Worm (Caenorhabditis elegans) whole organism, late embryonic: ENCODE results near the gene C01C10.2.
A peak's percentile ranks its signal among the peaks of the same experiment; 100 is the strongest.

Source experiments
- C38D4.7 ChIP-seq: fragments of 200-800 bp; sonication (Bioruptor generic); optimal IDR thresholded peaks from 2 replicates; lab custom pipeline; 2018; ENCODE audit warnings: mild to moderate bottlenecking, missing genetic modification characterization, moderate library complexity, missing compliant biosample characterization
- K09A11.1 ChIP-seq: sonication (generic microtip); optimal IDR thresholded peaks from 2 replicates; lab custom pipeline; 2017; ENCODE audit warnings: antibody characterized with exemption, mild to moderate bottlenecking, missing genetic modification characterization, missing compliant biosample characterization; ENCODE audit not compliant: insufficient read depth
- T23F11.4 ChIP-seq: fragments of 200-800 bp; sonication (Bioruptor generic); optimal IDR thresholded peaks from 2 replicates; lab custom pipeline; 2018; ENCODE audit warnings: mild to moderate bottlenecking, missing genetic modification characterization, missing compliant biosample characterization
- ahr-1 ChIP-seq: sonication (generic microtip); optimal IDR thresholded peaks from 2 replicates; lab custom pipeline; 2016; ENCODE audit warnings: missing genetic modification characterization, missing compliant biosample characterization
- ama-1 ChIP-seq: fragments of 150-350 bp; optimal IDR thresholded peaks from 2 replicates; lab custom pipeline; 2014
- ceh-14 ChIP-seq: sonication (generic microtip); optimal IDR thresholded peaks from 2 replicates; lab custom pipeline; 2016; ENCODE audit warnings: missing genotype, missing genetic modification characterization, missing compliant biosample characterization
- ceh-19 ChIP-seq: fragments of 200-800 bp; sonication (Bioruptor generic); optimal IDR thresholded peaks from 2 replicates; lab custom pipeline; 2018; ENCODE audit warnings: mild to moderate bottlenecking, missing genetic modification characterization, missing compliant biosample characterization
- ceh-22 ChIP-seq: sonication (generic microtip); optimal IDR thresholded peaks from 2 replicates; lab custom pipeline; 2017; ENCODE audit warnings: missing biosample characterization, missing genetic modification characterization
- ceh-30 ChIP-seq: fragments of 150-350 bp; optimal IDR thresholded peaks from 2 replicates; lab custom pipeline; 2014; ENCODE audit warnings: missing biosample characterization, missing genetic modification characterization
- ceh-31 ChIP-seq: sonication (generic microtip); optimal IDR thresholded peaks from 2 replicates; lab custom pipeline; 2016; ENCODE audit warnings: missing genetic modification characterization, missing compliant biosample characterization
- ceh-34 ChIP-seq: sonication (generic microtip); optimal IDR thresholded peaks from 2 replicates; lab custom pipeline; 2016; ENCODE audit warnings: mild to moderate bottlenecking, missing genetic modification characterization, missing compliant biosample characterization
- che-1 ChIP-seq: sonication (generic microtip); optimal IDR thresholded peaks from 2 replicates; lab custom pipeline; 2016; ENCODE audit warnings: mild to moderate bottlenecking, missing genetic modification characterization, missing compliant biosample characterization
- elt-2 ChIP-seq: sonication (generic microtip); optimal IDR thresholded peaks from 2 replicates; lab custom pipeline; 2016; ENCODE audit warnings: missing genetic modification reagents, missing genetic modification characterization, missing compliant biosample characterization
- ets-4 ChIP-seq: sonication (generic microtip); optimal IDR thresholded peaks from 2 replicates; lab custom pipeline; 2016; ENCODE audit warnings: missing genetic modification characterization, missing compliant biosample characterization
- eyg-1 ChIP-seq: sonication (generic microtip); optimal IDR thresholded peaks from 2 replicates; lab custom pipeline; 2016; ENCODE audit warnings: missing genotype, missing genetic modification characterization, missing compliant biosample characterization
- fkh-6 ChIP-seq: sonication (generic microtip); optimal IDR thresholded peaks from 2 replicates; lab custom pipeline; 2016; ENCODE audit warnings: missing genetic modification characterization, missing compliant biosample characterization
- gmeb-2 ChIP-seq: sonication (generic microtip); optimal IDR thresholded peaks from 2 replicates; lab custom pipeline; 2016; ENCODE audit warnings: missing genetic modification characterization, inconsistent platforms, missing compliant biosample characterization
- hlh-6 ChIP-seq: sonication (generic microtip); optimal IDR thresholded peaks from 2 replicates; lab custom pipeline; 2016; ENCODE audit warnings: missing genotype, missing genetic modification characterization, missing compliant biosample characterization
- hlh-8 ChIP-seq: sonication (generic microtip); optimal IDR thresholded peaks from 2 replicates; lab custom pipeline; 2016; ENCODE audit warnings: missing genotype, missing genetic modification characterization, missing compliant biosample characterization
- lim-6 ChIP-seq: sonication (generic microtip); optimal IDR thresholded peaks from 2 replicates; lab custom pipeline; 2016; ENCODE audit warnings: missing genetic modification characterization, missing compliant biosample characterization
- mec-3 ChIP-seq: sonication (generic microtip); optimal IDR thresholded peaks from 2 replicates; lab custom pipeline; 2016; ENCODE audit warnings: borderline replicate concordance, missing genetic modification characterization, missing compliant biosample characterization
- nfya-1 ChIP-seq: sonication (generic microtip); optimal IDR thresholded peaks from 2 replicates; lab custom pipeline; 2017; ENCODE audit warnings: missing genetic modification characterization, mild to moderate bottlenecking, missing compliant biosample characterization, antibody characterized with exemption, moderate library complexity
- nhr-11 ChIP-seq: fragments of 150-350 bp; optimal IDR thresholded peaks from 2 replicates; lab custom pipeline; 2014; ENCODE audit warnings: missing biosample characterization, missing genetic modification characterization
- nhr-232 ChIP-seq: sonication (generic microtip); optimal IDR thresholded peaks from 2 replicates; lab custom pipeline; 2016; ENCODE audit warnings: missing genetic modification characterization, missing compliant biosample characterization
- npax-4 ChIP-seq: sonication (generic microtip); optimal IDR thresholded peaks from 2 replicates; lab custom pipeline; 2016; ENCODE audit warnings: missing genetic modification characterization, missing compliant biosample characterization
- odd-2 ChIP-seq: sonication (generic microtip); optimal IDR thresholded peaks from 2 replicates; lab custom pipeline; 2017; ENCODE audit warnings: antibody characterized with exemption, mild to moderate bottlenecking, missing genetic modification characterization, missing compliant biosample characterization
- pat-9 ChIP-seq: fragments of 200-800 bp; sonication (Bioruptor generic); optimal IDR thresholded peaks from 2 replicates; lab custom pipeline; 2018; ENCODE audit warnings: mild to moderate bottlenecking, missing genetic modification characterization, moderate library complexity, missing compliant biosample characterization
- pha-4 ChIP-seq: fragments of 150-350 bp; optimal IDR thresholded peaks from 2 replicates; lab custom pipeline; 2018; ENCODE audit warnings: missing biosample characterization, missing genetic modification reagents, missing genetic modification characterization
- ref-2 ChIP-seq: sonication (generic microtip); optimal IDR thresholded peaks from 2 replicates; lab custom pipeline; 2016; ENCODE audit warnings: missing genetic modification characterization, missing compliant biosample characterization
- rnt-1 ChIP-seq: sonication (generic microtip); optimal IDR thresholded peaks from 2 replicates; lab custom pipeline; 2016; ENCODE audit warnings: missing genetic modification characterization, missing compliant biosample characterization
- sox-2 ChIP-seq: fragments of 200-800 bp; sonication (Bioruptor generic); IDR thresholded peaks from 2 replicates; pipeline ENCODE4 v1.3.6; 2022; ENCODE audit warnings: missing genetic modification reagents, missing genetic modification characterization, missing compliant biosample characterization
- unc-3 ChIP-seq, 2 experiments: fragments of 200-800 bp in 1 of 2; sonication (Bioruptor generic) in 1 of 2; sonication (generic microtip) in 1 of 2; conservative IDR thresholded peaks in 1 of 2; optimal IDR thresholded peaks in 1 of 2; 2 replicates each; pipeline versions ENCODE4 v1.3.6 to Lab custom; 2016 to 2022; ENCODE audit warnings: missing compliant biosample characterization in 2 of 2, missing genetic modification characterization in 2 of 2, missing genetic modification reagents in 1 of 2
- unc-55 ChIP-seq: sonication (generic microtip); optimal IDR thresholded peaks from 2 replicates; lab custom pipeline; 2017; ENCODE audit warnings: missing biosample characterization, missing genetic modification reagents, missing genetic modification characterization
- ztf-16 ChIP-seq: sonication (generic microtip); optimal IDR thresholded peaks from 2 replicates; lab custom pipeline; 2017; ENCODE audit warnings: missing genetic modification characterization, missing compliant biosample characterization

The C01C10.2 gene

DNA sequence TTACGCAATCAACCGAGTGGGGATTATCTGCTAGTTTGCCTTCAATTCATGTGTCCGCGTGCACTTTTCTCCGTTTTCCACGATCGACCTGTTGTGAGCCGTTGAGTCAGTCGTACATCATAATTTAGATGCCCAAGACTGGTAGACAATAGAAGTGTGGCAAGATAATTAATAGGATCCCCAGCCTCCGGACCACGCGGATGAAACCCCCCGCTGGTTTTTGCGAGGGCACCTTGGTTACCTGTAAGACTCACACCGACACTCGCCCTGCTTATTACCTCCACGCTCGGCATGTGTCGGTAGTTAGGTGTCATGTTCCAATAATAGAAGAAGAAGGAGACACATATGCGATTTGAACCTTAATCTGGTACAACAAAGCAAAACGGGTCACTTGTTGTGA, 18.0 kb upstream of the C01C10.2 start:
- TF ChIP-seq sox-2 (GFP tag; lab: Robert Waterston, UW) = peak; percentile 30; the same call in 1 of the 2 replicates
- TF ChIP-seq ref-2 (tag; lab: Kevin White, UChicago) = peak; percentile 87
- peak; percentile 47 for TF ChIP-seq ceh-31 (tag; lab: Kevin White, UChicago)
- no peak for TF ChIP-seq eyg-1
- TF ChIP-seq T23F11.4 (GFP tag; lab: Kevin White, UChicago) = peak; percentile 0
- no peak for TF ChIP-seq unc-55
- TF ChIP-seq, all 69 proteins: peak for 4

DNA sequence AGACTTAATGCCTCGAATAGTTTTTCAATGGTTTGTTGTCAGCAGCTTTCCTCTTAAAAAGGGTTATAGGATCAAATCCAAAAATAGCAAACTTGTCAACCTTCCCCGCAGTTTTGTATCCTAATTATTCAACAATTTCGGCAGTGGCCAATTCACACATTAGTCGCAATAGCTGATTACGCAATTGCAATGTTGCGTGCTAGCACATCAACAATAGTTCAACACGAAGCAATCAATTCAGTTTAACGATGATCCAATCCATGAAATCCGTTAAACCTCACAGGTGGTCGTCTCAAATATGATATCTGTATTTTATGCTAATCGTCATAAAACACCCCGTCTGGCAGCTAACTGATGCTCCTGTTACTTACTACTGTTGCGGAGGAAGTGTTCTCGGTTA, 14.7 kb upstream of the C01C10.2 start:
- TF ChIP-seq lim-6 (tag; lab: Kevin White, UChicago) (no peak), C38D4.7 (no peak), odd-2 (no peak), eyg-1 (no peak), nhr-11 (tag; lab: Kevin White, UChicago) (no peak), nhr-232 (tag; lab: Kevin White, UChicago) (no peak), unc-55 (no peak), npax-4 (tag; lab: Kevin White, UChicago) (no peak), mec-3 (no peak), ztf-16 (no peak), gmeb-2 (tag; lab: Kevin White, UChicago) (no peak), ceh-19 (GFP tag; lab: Kevin White, UChicago) (no peak), K09A11.1 (tag; lab: Kevin White, UChicago) (no peak), ceh-22 (tag; lab: Kevin White, UChicago) (no peak), hlh-8 (tag; lab: Kevin White, UChicago) (no peak), che-1 (tag; lab: Kevin White, UChicago) (no peak)
- TF ChIP-seq, all 69 proteins: peak for 0

DNA sequence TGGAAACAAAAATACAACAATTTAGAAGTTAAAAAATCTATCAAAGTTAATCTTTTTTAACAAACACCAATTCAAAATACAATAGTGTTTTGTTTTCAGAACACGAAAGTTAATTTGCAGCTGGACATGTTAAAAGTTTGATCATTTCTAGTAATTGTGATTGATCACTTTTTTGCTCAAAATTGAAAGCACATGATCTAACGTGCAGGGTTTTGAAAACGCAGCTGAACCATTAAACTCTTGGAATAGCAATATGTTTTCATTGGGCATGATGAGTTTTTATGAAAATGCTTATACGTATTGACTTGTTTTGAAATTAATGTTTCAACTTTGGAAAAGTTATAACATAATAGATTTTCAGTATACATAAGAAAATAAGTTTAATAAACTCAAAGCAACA, 9.4 kb upstream of the C01C10.2 start:
- TF ChIP-seq sox-2 (GFP tag; lab: Robert Waterston, UW) (no peak), ceh-30 (tag; lab: Kevin White, UChicago) (no peak), unc-3 (GFP tag; conservative IDR thresholded peaks at IDR 0.05; lab: Robert Waterston, UW) (no peak), unc-3 (tag; optimal IDR thresholded peaks at IDR 0.05; lab: Kevin White, UChicago) (no peak), ets-4 (tag; lab: Kevin White, UChicago) (no peak), hlh-6 (no peak), pat-9 (tag; lab: Kevin White, UChicago) (no peak), unc-55 (no peak), ceh-14 (tag; lab: Kevin White, UChicago) (no peak), C38D4.7 (no peak), pha-4 (no peak), ama-1 (no peak), ahr-1 (tag; lab: Kevin White, UChicago) (no peak), nhr-11 (tag; lab: Kevin White, UChicago) (no peak), ceh-34 (tag; lab: Kevin White, UChicago) (no peak), eyg-1 (no peak), mec-3 (no peak), nhr-232 (tag; lab: Kevin White, UChicago) (no peak), fkh-6 (tag; lab: Kevin White, UChicago) (no peak)

DNA sequence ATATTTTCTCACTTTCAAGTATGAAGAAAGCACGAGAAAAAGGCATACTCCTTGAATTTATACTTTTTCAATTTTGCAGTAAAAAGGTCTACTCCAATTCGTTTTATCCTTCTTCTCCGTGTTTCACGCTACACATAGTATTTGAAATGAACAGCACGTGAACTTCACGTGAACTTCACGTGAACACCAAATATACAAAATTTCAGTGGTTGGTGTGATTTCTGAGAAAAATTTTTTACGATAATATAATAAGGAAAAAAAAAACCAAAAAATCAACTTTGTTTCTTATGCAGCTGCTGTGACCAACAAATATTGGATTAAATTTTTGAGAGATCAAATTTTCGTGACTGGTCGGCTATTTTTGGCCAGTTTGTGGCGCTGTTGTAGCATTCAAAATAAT, 8.6 kb upstream of the C01C10.2 start:
- no peak for TF ChIP-seq odd-2

DNA sequence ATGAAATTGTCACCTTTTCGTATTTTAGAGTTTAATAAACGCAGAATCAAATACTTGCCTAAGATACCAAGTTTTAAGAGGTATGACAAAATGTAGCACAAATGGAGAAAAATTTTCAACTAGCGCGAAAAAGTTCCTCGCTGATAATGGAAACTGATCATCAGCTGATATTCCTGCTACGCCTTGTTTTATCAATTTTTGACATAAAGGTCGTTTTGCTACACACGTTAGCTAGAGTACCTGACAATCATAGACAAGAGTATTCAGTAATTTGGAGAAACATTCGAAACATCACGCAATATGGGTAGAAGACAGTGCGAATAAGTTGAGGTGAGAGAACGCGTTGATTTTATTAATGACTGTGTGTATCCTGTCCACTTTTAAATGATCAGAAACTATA, 7.8 kb upstream of the C01C10.2 start:
- TF ChIP-seq elt-2 (tag; lab: Kevin White, UChicago) (peak; percentile 28), rnt-1 (no peak)
- TF ChIP-seq, all 69 proteins: peak for 1

DNA sequence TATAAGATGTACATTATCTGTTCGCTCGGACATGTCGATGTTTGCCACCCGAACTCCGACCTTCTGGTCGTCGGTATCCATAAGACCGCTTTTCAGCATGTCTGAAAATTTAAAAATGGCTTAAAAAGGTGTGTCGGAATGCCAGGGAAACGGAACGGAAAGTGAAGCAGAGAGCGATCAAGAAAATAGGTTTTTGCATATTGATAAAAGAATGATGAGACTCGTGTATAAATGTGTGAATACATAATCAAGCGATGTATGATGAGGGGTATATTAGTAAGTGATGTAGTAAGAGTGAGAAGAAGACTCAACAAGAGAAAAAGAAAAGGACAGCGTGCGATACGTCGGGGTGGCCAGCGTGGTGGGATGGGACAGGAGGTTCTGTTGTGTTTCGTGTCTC, 4.6 kb upstream of the C01C10.2 start, which contains the start of gene acl-12:
TSS of gene acl-12 (minus strand) at position 101 of the 400 bp plus-strand sequence.
- TF ChIP-seq ref-2 (tag; lab: Kevin White, UChicago) (peak; percentile 1), nfya-1 (tag; lab: Kevin White, UChicago) (peak; percentile 15), ceh-30 (tag; lab: Kevin White, UChicago) (no peak)
